Fruit fly (Drosophila melanogaster) whole organism, adult: ENCODE data around the gene Dpm2.

Experiments used
- CG11617 ChIP-seq: fragments of 200-800 bp; sonication (Bioruptor generic); optimal IDR thresholded peaks from 2 replicates; lab custom pipeline; 2017; ENCODE audit warnings: mild to moderate bottlenecking, missing biosample characterization, missing genetic modification reagents, missing genetic modification characterization
- CG12768 ChIP-seq: fragments of 200-800 bp; sonication (Bioruptor generic); optimal IDR thresholded peaks from 2 replicates; lab custom pipeline; 2017; ENCODE audit warnings: missing biosample characterization, missing genetic modification characterization, mild to moderate bottlenecking, moderate library complexity, missing genetic modification reagents
- Clk ChIP-seq: fragments of 200-800 bp; sonication (Bioruptor generic); optimal IDR thresholded peaks from 2 replicates; lab custom pipeline; 2017; ENCODE audit warnings: missing biosample characterization, missing genetic modification characterization
- Mnt ChIP-seq: fragments of 200-800 bp; sonication (Bioruptor generic); optimal IDR thresholded peaks from 2 replicates; lab custom pipeline; 2016; ENCODE audit warnings: missing biosample characterization, mild to moderate bottlenecking, missing genetic modification characterization
- bab1 ChIP-seq: fragments of 200-800 bp; sonication (Bioruptor generic); optimal IDR thresholded peaks from 3 replicates; lab custom pipeline; 2019; ENCODE audit warnings: missing biosample characterization, mild to moderate bottlenecking, missing genetic modification characterization, moderate library complexity
- cic ChIP-seq: fragments of 200-800 bp; sonication (Bioruptor generic); optimal IDR thresholded peaks from 2 replicates; lab custom pipeline; 2017; ENCODE audit warnings: missing biosample characterization, mild to moderate bottlenecking, missing genetic modification characterization, moderate library complexity
- cnc ChIP-seq, 2 experiments: fragments of >200 bp; optimal IDR thresholded peaks; 2 replicates each; lab custom pipeline; 2017
- kay ChIP-seq: fragments of 200-800 bp; sonication (Bioruptor generic); peaks from one replicate; lab custom pipeline; 2016; ENCODE audit warnings: missing biosample characterization, missing genetic modification characterization, borderline replicate concordance
- pad ChIP-seq: fragments of 200-800 bp; sonication (Bioruptor generic); optimal IDR thresholded peaks from 3 replicates; lab custom pipeline; 2017; ENCODE audit warnings: missing biosample characterization, missing genetic modification characterization, mild to moderate bottlenecking, moderate library complexity, missing genetic modification reagents
- tj ChIP-seq: fragments of 200-800 bp; sonication (Bioruptor generic); optimal IDR thresholded peaks from 3 replicates; lab custom pipeline; 2017; ENCODE audit warnings: missing biosample characterization, mild to moderate bottlenecking, missing genetic modification characterization, moderate library complexity
- toe ChIP-seq: fragments of 200-800 bp; sonication (Bioruptor generic); optimal IDR thresholded peaks from 2 replicates; lab custom pipeline; 2016; ENCODE audit warnings: missing biosample characterization, missing genetic modification characterization

dm6 chr3L:3335688-3336087 lies 16.3 kb downstream of the Dpm2 start, which contains the start of gene Drsl1:
- no peak for TF ChIP-seq CG12768 (GFP tag; lab: Kevin White, UChicago)
- TF ChIP-seq Clk (GFP tag; lab: Kevin White, UChicago), result no peak
- TF ChIP-seq toe (GFP tag; lab: Kevin White, UChicago), result no peak
- TF ChIP-seq cnc (optimal IDR thresholded peaks at IDR 0.05; lab: Kevin White, UChicago), result no peak
- TF ChIP-seq bab1, result no peak
- TF ChIP-seq cic (GFP tag; lab: Kevin White, UChicago), result no peak
- TF ChIP-seq CG11617 (GFP tag; lab: Kevin White, UChicago), result no peak
- no peak for TF ChIP-seq Mnt (GFP tag; lab: Kevin White, UChicago)
- no peak for TF ChIP-seq tj (GFP tag; lab: Kevin White, UChicago)
- no peak for TF ChIP-seq kay (GFP tag; lab: Kevin White, UChicago)
- TF ChIP-seq pad (GFP tag; lab: Kevin White, UChicago), result no peak
